Worm (Caenorhabditis elegans) whole organism, L2 larva: ENCODE results near the gene F32D8.1.

ENCODE experiments used
- C34F6.9 ChIP-seq: fragments of 150-350 bp; optimal IDR thresholded peaks from 2 replicates; lab custom pipeline; 2014; ENCODE audit warnings: missing biosample characterization, missing genetic modification characterization
- F13H6.1 ChIP-seq: sonication (generic microtip); optimal IDR thresholded peaks from 2 replicates; lab custom pipeline; 2016; ENCODE audit warnings: missing genetic modification characterization, missing compliant biosample characterization
- R02D3.7 ChIP-seq: fragments of 150-350 bp; optimal IDR thresholded peaks from 2 replicates; lab custom pipeline; 2014; ENCODE audit warnings: missing biosample characterization, missing genetic modification characterization
- Y55F3AM.14 ChIP-seq: fragments of 200-800 bp; sonication (Bioruptor generic); optimal IDR thresholded peaks from 2 replicates; lab custom pipeline; 2018; ENCODE audit warnings: mild to moderate bottlenecking, missing genetic modification characterization, missing compliant biosample characterization
- ZK546.5 ChIP-seq: sonication (generic microtip); optimal IDR thresholded peaks from 2 replicates; lab custom pipeline; 2017; ENCODE audit warnings: missing biosample characterization, missing genetic modification characterization
- ama-1 ChIP-seq: fragments of 150-350 bp; optimal IDR thresholded peaks from 2 replicates; lab custom pipeline; 2018; ENCODE audit warnings: inconsistent platforms
- blmp-1 ChIP-seq: sonication (generic microtip); optimal IDR thresholded peaks from 2 replicates; lab custom pipeline; 2017; ENCODE audit warnings: missing genetic modification characterization, mild to moderate bottlenecking, missing compliant biosample characterization, antibody characterized with exemption, moderate library complexity; ENCODE audit not compliant: insufficient read depth
- ceh-16 ChIP-seq: fragments of 150-350 bp; optimal IDR thresholded peaks from 2 replicates; lab custom pipeline; 2014; ENCODE audit warnings: missing biosample characterization, missing genetic modification characterization
- ceh-82 ChIP-seq: fragments of 150-350 bp; optimal IDR thresholded peaks from 2 replicates; lab custom pipeline; 2014; ENCODE audit warnings: missing biosample characterization, missing genetic modification characterization
- crh-2 ChIP-seq: sonication (generic microtip); optimal IDR thresholded peaks from 2 replicates; lab custom pipeline; 2017; ENCODE audit warnings: missing biosample characterization, missing genetic modification characterization
- dmd-4 ChIP-seq: sonication (generic microtip); optimal IDR thresholded peaks from 2 replicates; lab custom pipeline; 2017; ENCODE audit warnings: missing biosample characterization, missing genetic modification characterization
- egl-27 ChIP-seq: sonication (generic microtip); optimal IDR thresholded peaks from 3 replicates; lab custom pipeline; 2017; ENCODE audit warnings: missing biosample characterization, missing genetic modification reagents, missing genetic modification characterization
- fos-1 ChIP-seq: fragments of 150-350 bp; optimal IDR thresholded peaks from 2 replicates; lab custom pipeline; 2014; ENCODE audit warnings: missing biosample characterization, missing genetic modification characterization
- gmeb-1 ChIP-seq: fragments of 150-350 bp; optimal IDR thresholded peaks from 2 replicates; lab custom pipeline; 2014; ENCODE audit warnings: missing biosample characterization, missing genetic modification characterization
- lin-11 ChIP-seq: fragments of 150-350 bp; sonication (generic microtip); optimal IDR thresholded peaks from 2 replicates; lab custom pipeline; 2014; ENCODE audit warnings: missing biosample characterization, missing genetic modification characterization, inconsistent platforms, mixed read lengths
- lin-13 ChIP-seq: fragments of 150-350 bp; optimal IDR thresholded peaks from 2 replicates; lab custom pipeline; 2014; ENCODE audit warnings: missing biosample characterization, missing genetic modification reagents, missing genetic modification characterization
- lin-39 ChIP-seq: fragments of 150-350 bp; optimal IDR thresholded peaks from 2 replicates; lab custom pipeline; 2014; ENCODE audit warnings: missing biosample characterization, missing genetic modification reagents, missing genetic modification characterization
- lsy-2 ChIP-seq, 2 experiments: fragments of 150-350 bp in 1 of 2; sonication (generic microtip) in 1 of 2; optimal IDR thresholded peaks; 2 replicates each; lab custom pipeline; 2014 to 2017; ENCODE audit warnings: missing biosample characterization in 2 of 2, missing genetic modification characterization in 2 of 2
- mab-5 ChIP-seq: fragments of 150-350 bp; optimal IDR thresholded peaks from 2 replicates; lab custom pipeline; 2014; ENCODE audit warnings: missing biosample characterization, missing genetic modification characterization
- mbf-1 ChIP-seq: sonication (generic microtip); optimal IDR thresholded peaks from 2 replicates; lab custom pipeline; 2017; ENCODE audit warnings: missing biosample characterization, missing genetic modification characterization
- nhr-10 ChIP-seq: sonication (generic microtip); optimal IDR thresholded peaks from 2 replicates; lab custom pipeline; 2017; ENCODE audit warnings: missing biosample characterization, missing genetic modification characterization
- nhr-129 ChIP-seq: fragments of 150-350 bp; optimal IDR thresholded peaks from 2 replicates; lab custom pipeline; 2014; ENCODE audit warnings: missing biosample characterization, missing genetic modification characterization
- nhr-23 ChIP-seq: fragments of 150-350 bp; optimal IDR thresholded peaks from 2 replicates; lab custom pipeline; 2014; ENCODE audit warnings: missing biosample characterization, missing genetic modification reagents, missing genetic modification characterization
- nhr-237 ChIP-seq: fragments of 150-350 bp; optimal IDR thresholded peaks from 2 replicates; lab custom pipeline; 2014; ENCODE audit warnings: missing biosample characterization, missing genetic modification characterization
- nhr-77 ChIP-seq: fragments of 150-350 bp; optimal IDR thresholded peaks from 2 replicates; lab custom pipeline; 2014; ENCODE audit warnings: missing biosample characterization, missing genetic modification characterization
- sem-4 ChIP-seq: fragments of 150-350 bp; optimal IDR thresholded peaks from 2 replicates; lab custom pipeline; 2014; ENCODE audit warnings: missing biosample characterization, missing genetic modification reagents, missing genetic modification characterization
- skn-1 ChIP-seq: sonication (generic microtip); optimal IDR thresholded peaks from 2 replicates; lab custom pipeline; 2017; ENCODE audit warnings: missing biosample characterization, missing genetic modification characterization
- sma-3 ChIP-seq: sonication (generic microtip); optimal IDR thresholded peaks from 2 replicates; lab custom pipeline; 2016; ENCODE audit warnings: missing genetic modification reagents, missing genetic modification characterization, missing compliant biosample characterization
- sma-9 ChIP-seq, 2 experiments: fragments of 150-350 bp in 1 of 2; sonication (generic microtip) in 1 of 2; optimal IDR thresholded peaks; 2 replicates each; lab custom pipeline; 2014 to 2016; ENCODE audit warnings: missing genetic modification characterization in 2 of 2, mild to moderate bottlenecking in 1 of 2, missing biosample characterization in 1 of 2, missing compliant biosample characterization in 1 of 2, missing genetic modification reagents in 1 of 2, moderate library complexity in 1 of 2
- unc-55 ChIP-seq: fragments of 150-350 bp; sonication (generic microtip); optimal IDR thresholded peaks from 3 replicates; lab custom pipeline; 2014; ENCODE audit warnings: missing biosample characterization, missing genetic modification reagents, missing genetic modification characterization
- unc-62 ChIP-seq: fragments of 150-350 bp; optimal IDR thresholded peaks from 2 replicates; lab custom pipeline; 2014; ENCODE audit warnings: missing biosample characterization, missing genetic modification reagents, missing genetic modification characterization
- zag-1 ChIP-seq: fragments of 150-350 bp; optimal IDR thresholded peaks from 2 replicates; lab custom pipeline; 2014; ENCODE audit warnings: missing biosample characterization, missing genetic modification characterization
- ztf-1 ChIP-seq: fragments of 200-800 bp; sonication (Bioruptor generic); conservative IDR thresholded peaks from 2 replicates; pipeline ENCODE4 v1.3.6; 2022; ENCODE audit warnings: missing genetic modification characterization, missing compliant biosample characterization
- ztf-11 ChIP-seq: sonication (generic microtip); optimal IDR thresholded peaks from 2 replicates; lab custom pipeline; 2017; ENCODE audit warnings: missing biosample characterization, missing genetic modification characterization

The F32D8.1 gene

ce11 chrV:10846893-10847292 is 33.7 kb upstream of the F32D8.1 start, which contains the start of gene C29A12.6:
Gene C29A12.6 (plus strand): TSS chrV:10847193.
- no peak for TF ChIP-seq nhr-10 (tag; lab: Kevin White, UChicago)
- TF ChIP-seq gmeb-1 (tag; lab: Kevin White, UChicago): no peak
- no peak for TF ChIP-seq unc-55 (GFP tag; lab: Kevin White, UChicago)
- TF ChIP-seq lin-39 (tag; lab: Kevin White, UChicago): no peak
- no peak for TF ChIP-seq ZK546.5
- TF ChIP-seq skn-1 (tag; lab: Kevin White, UChicago): no peak
- no peak for TF ChIP-seq sem-4 (tag; lab: Kevin White, UChicago)
- TF ChIP-seq C34F6.9 (tag; lab: Kevin White, UChicago): no peak
- no peak for TF ChIP-seq F13H6.1 (tag; lab: Kevin White, UChicago)
- no peak for TF ChIP-seq Y55F3AM.14 (GFP tag; lab: Kevin White, UChicago)
- TF ChIP-seq mbf-1 (tag; lab: Kevin White, UChicago): no peak
- no peak for TF ChIP-seq ceh-16
- TF ChIP-seq ztf-1 (GFP tag; lab: Robert Waterston, UW): no peak
- TF ChIP-seq dmd-4 (tag; lab: Kevin White, UChicago): no peak
- no peak for TF ChIP-seq lsy-2 (tag; optimal IDR thresholded peaks at IDR 0.05; lab: Kevin White, UChicago)
- no peak for TF ChIP-seq ceh-82 (tag; lab: Kevin White, UChicago)
- no peak for TF ChIP-seq nhr-23 (tag; lab: Kevin White, UChicago)
- no peak for TF ChIP-seq crh-2 (tag; lab: Kevin White, UChicago)
- no peak for TF ChIP-seq R02D3.7

DNA sequence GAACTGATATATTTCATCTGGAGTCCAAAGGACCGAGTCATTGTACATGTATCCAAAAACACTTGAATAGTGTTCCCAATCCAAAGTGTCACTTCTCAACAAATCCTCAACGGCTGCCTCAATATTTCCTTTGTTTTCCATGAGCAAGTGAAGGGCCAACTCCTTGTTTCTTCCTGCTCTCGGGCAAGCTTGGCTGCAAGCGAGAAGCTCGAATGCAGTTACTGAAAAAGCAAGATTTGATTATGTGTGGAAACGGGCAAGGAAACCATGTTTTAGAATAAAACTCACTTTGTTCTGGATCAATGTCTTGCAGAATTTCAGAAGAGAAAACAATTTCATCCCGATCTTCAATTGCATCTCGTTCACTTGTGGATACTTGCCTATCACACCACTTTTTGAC is 26.4 kb upstream of the F32D8.1 start:
- TF ChIP-seq crh-2 (tag; lab: Kevin White, UChicago) (no peak), unc-62 (GFP tag; lab: Kevin White, UChicago) (no peak), sma-3 (GFP tag; lab: Kevin White, UChicago) (no peak), unc-55 (GFP tag; lab: Kevin White, UChicago) (no peak), C34F6.9 (tag; lab: Kevin White, UChicago) (no peak), nhr-237 (tag; lab: Kevin White, UChicago) (no peak), ztf-11 (tag; lab: Kevin White, UChicago) (no peak), lsy-2 (tag; optimal IDR thresholded peaks at IDR 0.05; lab: Kevin White, UChicago) (no peak), blmp-1 (tag; lab: Kevin White, UChicago) (no peak), ZK546.5 (no peak), sma-9 (GFP tag; optimal IDR thresholded peaks at IDR 0.05; lab: Kevin White, UChicago) (no peak), sma-9 (tag; optimal IDR thresholded peaks at IDR 0.05; lab: Kevin White, UChicago) (no peak), nhr-23 (tag; lab: Kevin White, UChicago) (no peak), mab-5 (tag; lab: Kevin White, UChicago) (no peak)

DNA sequence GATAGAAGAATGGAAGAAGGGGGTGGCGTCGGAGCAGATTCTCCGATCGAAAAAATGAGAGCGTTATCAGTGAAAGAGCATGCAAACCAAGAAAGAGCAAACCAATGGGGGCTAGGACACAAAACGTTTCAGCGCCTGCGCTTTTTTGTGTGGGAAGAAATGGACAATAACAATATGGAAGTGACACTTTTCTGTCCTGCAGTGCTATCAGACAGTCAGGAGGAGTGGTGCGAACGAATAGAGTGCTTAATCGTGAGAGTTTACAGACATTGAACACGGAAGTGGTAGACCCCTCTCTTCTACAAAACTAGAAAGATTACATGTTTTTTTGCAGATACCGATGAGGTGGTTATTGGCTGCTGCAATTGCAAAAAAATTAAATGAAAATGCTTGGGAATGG is 25.3 kb upstream of the F32D8.1 start:
- TF ChIP-seq zag-1 (tag; lab: Kevin White, UChicago) (no peak), lin-13 (GFP tag; lab: Kevin White, UChicago) (no peak), fos-1 (peak; percentile 78), ama-1 (lab: Kevin White, UChicago) (no peak), crh-2 (tag; lab: Kevin White, UChicago) (peak; percentile 21), nhr-129 (tag; lab: Kevin White, UChicago) (peak; percentile 15), sma-9 (GFP tag; optimal IDR thresholded peaks at IDR 0.05; lab: Kevin White, UChicago) (peak; percentile 80), sma-9 (tag; optimal IDR thresholded peaks at IDR 0.05; lab: Kevin White, UChicago) (no peak)

DNA sequence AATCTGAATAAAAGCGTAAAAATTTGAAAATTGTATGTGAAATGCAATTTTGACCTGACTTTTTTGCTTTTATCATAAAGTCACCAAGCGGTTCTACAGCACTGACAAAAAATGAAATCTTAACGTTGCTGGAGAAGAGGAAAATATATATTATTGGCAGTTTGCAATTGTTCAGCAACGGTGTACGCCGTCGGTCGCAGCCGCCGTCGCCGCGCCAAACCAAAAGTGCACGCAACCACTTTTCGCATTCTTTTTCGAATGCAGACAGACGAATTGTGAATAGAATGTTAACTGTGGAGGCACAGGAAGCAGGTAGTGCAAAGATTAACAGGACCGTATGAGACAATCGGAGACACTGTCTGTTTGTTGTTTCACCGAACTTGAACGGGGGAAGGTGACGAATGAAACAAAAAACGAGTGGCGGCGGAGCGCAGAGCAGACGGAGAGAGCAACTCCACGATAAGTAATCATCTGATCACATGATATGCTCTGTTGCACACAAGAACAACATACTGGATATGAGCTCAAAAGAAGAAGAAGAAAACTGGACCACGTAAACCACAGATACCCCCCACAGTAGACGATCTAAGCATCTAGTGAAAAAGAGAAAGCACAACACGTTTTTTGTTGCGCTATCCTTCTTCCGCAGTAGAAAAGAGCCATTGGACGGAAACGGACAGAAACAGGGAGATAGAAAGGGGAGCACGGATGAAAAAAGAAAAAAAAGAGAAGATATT is 23.6 kb upstream of the F32D8.1 start:
- TF ChIP-seq lsy-2 (tag; optimal IDR thresholded peaks at IDR 0.05; lab: Kevin White, UChicago): peak in 1 of 2 experiments; percentile 21
- no peak for TF ChIP-seq nhr-10 (tag; lab: Kevin White, UChicago)
- TF ChIP-seq nhr-129 (tag; lab: Kevin White, UChicago): peak; percentile 78
- TF ChIP-seq nhr-77 (tag; lab: Kevin White, UChicago): no peak
- TF ChIP-seq lin-11: no peak
- TF ChIP-seq blmp-1 (tag; lab: Kevin White, UChicago): peak; percentile 15
- TF ChIP-seq sma-3 (GFP tag; lab: Kevin White, UChicago): peak; percentile 16
- peak; percentile 43 for TF ChIP-seq C34F6.9 (tag; lab: Kevin White, UChicago)
- peak; percentile 8 for TF ChIP-seq sma-9 (GFP tag; optimal IDR thresholded peaks at IDR 0.05; lab: Kevin White, UChicago)
- TF ChIP-seq sma-9 (tag; optimal IDR thresholded peaks at IDR 0.05; lab: Kevin White, UChicago): no peak
- peak; percentile 38 for TF ChIP-seq unc-55 (GFP tag; lab: Kevin White, UChicago)
- TF ChIP-seq Y55F3AM.14 (GFP tag; lab: Kevin White, UChicago): peak; percentile 82
- peak; percentile 52 for TF ChIP-seq F13H6.1 (tag; lab: Kevin White, UChicago)
- peak; percentile 14 for TF ChIP-seq fos-1
- peak; percentile 4 for TF ChIP-seq egl-27 (tag; lab: Kevin White, UChicago)
